Worm (Caenorhabditis elegans) whole organism, L4 larva: ENCODE data around the gene T23G7.2.

ENCODE experiments used
- Y5F2A.4 ChIP-seq: fragments of 200-800 bp; sonication (Bioruptor generic); optimal IDR thresholded peaks from 2 replicates; lab custom pipeline; 2018; ENCODE audit warnings: mild to moderate bottlenecking, missing genetic modification characterization, missing compliant biosample characterization
- aha-1 ChIP-seq: fragments of 150-350 bp; peaks from one replicate; lab custom pipeline; 2014; ENCODE audit warnings: missing biosample characterization, missing genetic modification characterization
- dve-1 ChIP-seq: sonication (generic microtip); optimal IDR thresholded peaks from 2 replicates; lab custom pipeline; 2017; ENCODE audit warnings: antibody characterized with exemption, mild to moderate bottlenecking, missing genetic modification characterization, missing compliant biosample characterization; ENCODE audit not compliant: insufficient read depth
- lin-13 ChIP-seq: fragments of 150-350 bp; optimal IDR thresholded peaks from 2 replicates; lab custom pipeline; 2014; ENCODE audit warnings: missing biosample characterization, missing genetic modification reagents, missing genetic modification characterization
- mdl-1 ChIP-seq, 2 experiments: fragments of 150-350 bp in 1 of 2; sonication (generic microtip) in 1 of 2; optimal IDR thresholded peaks; 2 replicates each; lab custom pipeline; 2014 to 2017; ENCODE audit warnings: missing biosample characterization in 2 of 2, missing genetic modification characterization in 2 of 2
- nhr-11 ChIP-seq: fragments of 150-350 bp; optimal IDR thresholded peaks from 2 replicates; lab custom pipeline; 2014; ENCODE audit warnings: missing biosample characterization, missing genetic modification characterization
- nhr-237 ChIP-seq: sonication (generic microtip); optimal IDR thresholded peaks from 2 replicates; lab custom pipeline; 2017; ENCODE audit warnings: missing biosample characterization, missing genetic modification characterization
- pha-4 ChIP-seq, 2 experiments: fragments of 150-350 bp in 1 of 2; fragments of 200-800 bp in 1 of 2; sonication (Bioruptor generic) in 1 of 2; IDR thresholded peaks in 1 of 2; optimal IDR thresholded peaks in 1 of 2; 2 replicates each; pipeline versions ENCODE4 v1.3.6 to Lab custom; 2014 to 2022; ENCODE audit warnings: missing genetic modification characterization in 2 of 2, missing genetic modification reagents in 2 of 2, missing biosample characterization in 1 of 2, missing compliant biosample characterization in 1 of 2
- saeg-2 ChIP-seq: fragments of 200-800 bp; sonication (Bioruptor generic); IDR thresholded peaks from 2 replicates; pipeline ENCODE4 v1.3.6; 2022; ENCODE audit warnings: missing genetic modification reagents, missing genetic modification characterization, missing compliant biosample characterization
- skn-1 ChIP-seq: fragments of 150-350 bp; optimal IDR thresholded peaks from 2 replicates; lab custom pipeline; 2014; ENCODE audit warnings: missing biosample characterization, missing genetic modification characterization
- unc-39 ChIP-seq: sonication (generic microtip); optimal IDR thresholded peaks from 2 replicates; lab custom pipeline; 2017; ENCODE audit warnings: missing biosample characterization, missing genetic modification characterization
- zip-11 ChIP-seq: fragments of 200-800 bp; sonication (Bioruptor generic); IDR thresholded peaks from 2 replicates; pipeline ENCODE4 v1.3.6; 2022; ENCODE audit warnings: missing genetic modification characterization, missing compliant biosample characterization
- ztf-11 ChIP-seq: fragments of 150-350 bp; optimal IDR thresholded peaks from 2 replicates; lab custom pipeline; 2014; ENCODE audit warnings: missing biosample characterization, missing genetic modification characterization
- ztf-7 ChIP-seq: fragments of 150-350 bp; optimal IDR thresholded peaks from 2 replicates; lab custom pipeline; 2014; ENCODE audit warnings: missing biosample characterization, missing genetic modification characterization

DNA sequence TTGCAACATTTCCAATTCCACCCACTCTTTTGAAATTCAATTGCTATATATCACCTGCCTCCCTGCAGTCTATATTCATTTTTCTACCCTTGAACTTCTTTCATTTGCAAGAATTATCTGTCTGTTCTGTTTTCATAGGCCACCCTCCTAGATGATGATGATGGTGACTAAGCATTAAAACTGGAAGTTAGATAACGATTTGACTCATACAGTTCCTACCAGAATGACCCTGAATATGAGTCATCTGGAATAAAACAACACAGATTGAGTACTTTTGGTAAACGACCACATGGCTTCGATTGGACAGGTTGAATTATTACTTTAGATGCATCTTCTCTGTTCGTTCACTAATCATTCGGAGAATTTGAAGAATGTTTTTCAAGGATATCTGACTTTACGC lies 48.4 kb downstream of the T23G7.2 start:
- TF ChIP-seq zip-11 (no peak), Y5F2A.4 (GFP tag; lab: Kevin White, UChicago) (no peak), aha-1 (tag; lab: Kevin White, UChicago) (no peak), skn-1 (no peak), saeg-2 (no peak), lin-13 (GFP tag; lab: Kevin White, UChicago) (no peak), mdl-1 (tag; optimal IDR thresholded peaks at IDR 0.05; lab: Kevin White, UChicago) (no peak), ztf-11 (tag; lab: Kevin White, UChicago) (no peak), pha-4 (GFP tag; IDR thresholded peaks at IDR 0.05; lab: Robert Waterston, UW) (no peak), pha-4 (tag; optimal IDR thresholded peaks at IDR 0.05; lab: Kevin White, UChicago) (no peak), unc-39 (tag; lab: Kevin White, UChicago) (no peak), ztf-7 (tag; lab: Kevin White, UChicago) (no peak), nhr-237 (no peak), dve-1 (tag; lab: Kevin White, UChicago) (no peak), nhr-11 (tag; lab: Kevin White, UChicago) (no peak)
